Worm (Caenorhabditis elegans) whole organism, L1 larva: Measurements from ENCODE around the gene Y55F3BR.1.

Source experiments
- C16A3.4 ChIP-seq: fragments of 150-350 bp; optimal IDR thresholded peaks from 2 replicates; lab custom pipeline; 2014; ENCODE audit warnings: missing biosample characterization, missing genetic modification characterization
- F16B12.6 ChIP-seq: fragments of 150-350 bp; optimal IDR thresholded peaks from 2 replicates; lab custom pipeline; 2014; ENCODE audit warnings: missing biosample characterization, missing genetic modification characterization
- Y116A8C.19 ChIP-seq: sonication (generic microtip); optimal IDR thresholded peaks from 2 replicates; lab custom pipeline; 2016; ENCODE audit warnings: missing compliant biosample characterization, missing genetic modification characterization, borderline replicate concordance
- alr-1 ChIP-seq: fragments of 200-800 bp; sonication (Bioruptor generic); optimal IDR thresholded peaks from 2 replicates; lab custom pipeline; 2018; ENCODE audit warnings: borderline replicate concordance, mild to moderate bottlenecking, missing genetic modification characterization, missing compliant biosample characterization
- aly-2 ChIP-seq: fragments of 150-350 bp; optimal IDR thresholded peaks from 2 replicates; lab custom pipeline; 2014; ENCODE audit warnings: missing biosample characterization, missing genetic modification characterization
- ama-1 ChIP-seq: fragments of 150-350 bp; optimal IDR thresholded peaks from 2 replicates; lab custom pipeline; 2014
- blmp-1 ChIP-seq: fragments of 150-350 bp; optimal IDR thresholded peaks from 2 replicates; lab custom pipeline; 2014; ENCODE audit warnings: missing biosample characterization, missing genetic modification characterization
- ceh-82 ChIP-seq, 3 experiments: fragments of 150-350 bp in 1 of 3; sonication (generic microtip) in 2 of 3; optimal IDR thresholded peaks; 2 replicates each; lab custom pipeline; 2014 to 2017; ENCODE audit warnings: missing biosample characterization in 3 of 3, missing genetic modification characterization in 3 of 3
- ceh-88 ChIP-seq: fragments of 200-800 bp; sonication (Bioruptor generic); IDR thresholded peaks from 2 replicates; pipeline ENCODE4 v1.3.6; 2022; ENCODE audit warnings: missing genetic modification characterization, missing compliant biosample characterization
- ces-1 ChIP-seq: fragments of 150-350 bp; optimal IDR thresholded peaks from 2 replicates; lab custom pipeline; 2014; ENCODE audit warnings: missing biosample characterization, missing genetic modification reagents, missing genetic modification characterization
- dpl-1 ChIP-seq, 3 experiments: fragments of 150-350 bp in 2 of 3; sonication (generic microtip) in 1 of 3; optimal IDR thresholded peaks; 2 replicates each; lab custom pipeline; 2014 to 2017; ENCODE audit warnings: missing biosample characterization in 3 of 3, missing genetic modification characterization in 3 of 3, missing genetic modification reagents in 3 of 3
- efl-3 ChIP-seq: fragments of 200-800 bp; sonication (Bioruptor generic); optimal IDR thresholded peaks from 2 replicates; lab custom pipeline; 2018; ENCODE audit warnings: mild to moderate bottlenecking, missing genetic modification characterization, missing compliant biosample characterization
- egl-13 ChIP-seq: sonication (generic microtip); optimal IDR thresholded peaks from 2 replicates; lab custom pipeline; 2016; ENCODE audit warnings: missing genotype, missing genetic modification reagents, missing genetic modification characterization, missing compliant biosample characterization
- elt-2 ChIP-seq: sonication (generic microtip); optimal IDR thresholded peaks from 2 replicates; lab custom pipeline; 2016; ENCODE audit warnings: missing genetic modification characterization, mild to moderate bottlenecking, inconsistent platforms, missing compliant biosample characterization, missing genetic modification reagents
- elt-3 ChIP-seq, 6 experiments: fragments of 150-350 bp in 1 of 6; sonication (generic microtip); optimal IDR thresholded peaks; 2 replicates each; lab custom pipeline; 2017 to 2018; ENCODE audit warnings: missing biosample characterization in 6 of 6, missing genetic modification characterization in 6 of 6, inconsistent platforms in 1 of 6
- ets-5 ChIP-seq: fragments of 200-800 bp; sonication (Bioruptor generic); IDR thresholded peaks from 2 replicates; pipeline ENCODE4 v1.3.6; 2022; ENCODE audit warnings: missing genetic modification characterization, missing compliant biosample characterization
- fkh-10 ChIP-seq: sonication (generic microtip); optimal IDR thresholded peaks from 2 replicates; lab custom pipeline; 2017; ENCODE audit warnings: missing biosample characterization, missing genetic modification reagents, missing genetic modification characterization
- fkh-8 ChIP-seq: sonication (generic microtip); optimal IDR thresholded peaks from 2 replicates; lab custom pipeline; 2016; ENCODE audit warnings: mild to moderate bottlenecking, missing genetic modification characterization, missing compliant biosample characterization
- fos-1 ChIP-seq: fragments of 150-350 bp; optimal IDR thresholded peaks from 2 replicates; lab custom pipeline; 2014; ENCODE audit warnings: missing biosample characterization, missing genetic modification characterization
- grh-1 ChIP-seq: fragments of 200-800 bp; sonication (Bioruptor generic); IDR thresholded peaks from 2 replicates; pipeline ENCODE4 v1.3.6; 2022; ENCODE audit warnings: missing genetic modification reagents, missing genetic modification characterization, missing compliant biosample characterization
- hpl-2 ChIP-seq: fragments of 150-350 bp; optimal IDR thresholded peaks from 2 replicates; lab custom pipeline; 2014; ENCODE audit warnings: missing biosample characterization, missing genetic modification reagents, missing genetic modification characterization
- irx-1 ChIP-seq: sonication (generic microtip); optimal IDR thresholded peaks from 2 replicates; lab custom pipeline; 2016; ENCODE audit warnings: missing genetic modification characterization, missing compliant biosample characterization
- isw-1 ChIP-seq: fragments of 200-800 bp; sonication (Bioruptor generic); IDR thresholded peaks from 2 replicates; pipeline ENCODE4 v1.3.6; 2022; ENCODE audit warnings: missing genetic modification characterization, missing compliant biosample characterization
- lin-13 ChIP-seq: fragments of 150-350 bp; optimal IDR thresholded peaks from 2 replicates; lab custom pipeline; 2014; ENCODE audit warnings: missing biosample characterization, missing genetic modification reagents, missing genetic modification characterization
- lin-14 ChIP-seq: fragments of 200-800 bp; sonication (Bioruptor generic); optimal IDR thresholded peaks from 2 replicates; lab custom pipeline; 2018; ENCODE audit warnings: mild to moderate bottlenecking, missing genetic modification characterization, moderate library complexity, missing compliant biosample characterization
- lin-15B ChIP-seq: fragments of 150-350 bp; sonication (generic microtip); optimal IDR thresholded peaks from 3 replicates; lab custom pipeline; 2014; ENCODE audit warnings: missing biosample characterization, missing genetic modification characterization
- lin-39 ChIP-seq: fragments of 150-350 bp; optimal IDR thresholded peaks from 2 replicates; lab custom pipeline; 2014; ENCODE audit warnings: missing biosample characterization, missing genetic modification reagents, missing genetic modification characterization
- mab-9 ChIP-seq: fragments of 200-800 bp; sonication (Bioruptor generic); IDR thresholded peaks from 2 replicates; pipeline ENCODE4 v1.3.6; 2022; ENCODE audit warnings: missing genetic modification reagents, missing genetic modification characterization, missing compliant biosample characterization
- mdl-1 ChIP-seq, 2 experiments: fragments of 150-350 bp; optimal IDR thresholded peaks; 2 replicates each; lab custom pipeline; 2014 to 2017; ENCODE audit warnings: missing biosample characterization in 2 of 2, missing genetic modification characterization in 2 of 2, inconsistent platforms in 1 of 2
- mef-2 ChIP-seq: fragments of 150-350 bp; optimal IDR thresholded peaks from 2 replicates; lab custom pipeline; 2014; ENCODE audit warnings: missing biosample characterization, missing genetic modification characterization
- mep-1 ChIP-seq: fragments of 150-350 bp; optimal IDR thresholded peaks from 2 replicates; lab custom pipeline; 2014; ENCODE audit warnings: missing biosample characterization, missing genetic modification characterization
- nhr-19 ChIP-seq: fragments of 200-800 bp; sonication (Bioruptor generic); conservative IDR thresholded peaks from 2 replicates; pipeline ENCODE4 v1.3.6; 2022; ENCODE audit warnings: missing genetic modification characterization, missing compliant biosample characterization
- nhr-20 ChIP-seq: sonication (generic microtip); optimal IDR thresholded peaks from 2 replicates; lab custom pipeline; 2016; ENCODE audit warnings: mild to moderate bottlenecking, missing genetic modification characterization, missing compliant biosample characterization
- nhr-47 ChIP-seq: sonication (generic microtip); optimal IDR thresholded peaks from 2 replicates; lab custom pipeline; 2016; ENCODE audit warnings: mild to moderate bottlenecking, missing genetic modification characterization, moderate library complexity, missing compliant biosample characterization
- nhr-71 ChIP-seq: sonication (generic microtip); optimal IDR thresholded peaks from 2 replicates; lab custom pipeline; 2016; ENCODE audit warnings: mild to moderate bottlenecking, missing genetic modification characterization, moderate library complexity, missing compliant biosample characterization
- nhr-76 ChIP-seq: sonication (generic microtip); optimal IDR thresholded peaks from 2 replicates; lab custom pipeline; 2017; ENCODE audit warnings: missing biosample characterization, missing genetic modification characterization
- nhr-77 ChIP-seq: fragments of 150-350 bp; optimal IDR thresholded peaks from 2 replicates; lab custom pipeline; 2014; ENCODE audit warnings: missing biosample characterization, missing genetic modification characterization
- pax-3 ChIP-seq: fragments of 200-800 bp; sonication (Bioruptor generic); optimal IDR thresholded peaks from 2 replicates; lab custom pipeline; 2018; ENCODE audit warnings: mild to moderate bottlenecking, missing genetic modification characterization, moderate library complexity, missing compliant biosample characterization
- pqm-1 ChIP-seq: sonication (generic microtip); optimal IDR thresholded peaks from 3 replicates; lab custom pipeline; 2017; ENCODE audit warnings: missing biosample characterization, missing genetic modification characterization
- skn-1 ChIP-seq: fragments of 150-350 bp; optimal IDR thresholded peaks from 2 replicates; lab custom pipeline; 2014; ENCODE audit warnings: missing biosample characterization, missing genetic modification characterization
- sox-4 ChIP-seq: sonication (generic microtip); optimal IDR thresholded peaks from 2 replicates; lab custom pipeline; 2016; ENCODE audit warnings: missing genetic modification characterization, missing compliant biosample characterization
- tbx-2 ChIP-seq: sonication (generic microtip); optimal IDR thresholded peaks from 2 replicates; lab custom pipeline; 2016; ENCODE audit warnings: missing genetic modification characterization, missing compliant biosample characterization
- unc-30 ChIP-seq: sonication (generic microtip); optimal IDR thresholded peaks from 2 replicates; lab custom pipeline; 2017; ENCODE audit warnings: missing biosample characterization, missing genetic modification characterization
- unc-86 ChIP-seq: sonication (generic microtip); optimal IDR thresholded peaks from 2 replicates; lab custom pipeline; 2016; ENCODE audit warnings: missing genetic modification characterization, missing compliant biosample characterization
- vab-15 ChIP-seq: sonication (generic microtip); optimal IDR thresholded peaks from 2 replicates; lab custom pipeline; 2017; ENCODE audit warnings: missing genotype, mild to moderate bottlenecking, missing genetic modification characterization, missing compliant biosample characterization
- zag-1 ChIP-seq: fragments of 150-350 bp; optimal IDR thresholded peaks from 2 replicates; lab custom pipeline; 2014; ENCODE audit warnings: missing biosample characterization, missing genetic modification characterization
- zip-4 ChIP-seq: fragments of 200-800 bp; sonication (Bioruptor generic); optimal IDR thresholded peaks from 2 replicates; lab custom pipeline; 2018; ENCODE audit warnings: mild to moderate bottlenecking, missing genetic modification characterization, moderate library complexity, missing compliant biosample characterization
- ztf-11 ChIP-seq, 2 experiments: sonication (generic microtip); optimal IDR thresholded peaks; 2 replicates each; lab custom pipeline; 2016 to 2017; ENCODE audit warnings: missing genetic modification characterization in 2 of 2, missing biosample characterization in 1 of 2, missing compliant biosample characterization in 1 of 2
- ztf-4 ChIP-seq: fragments of 150-350 bp; optimal IDR thresholded peaks from 2 replicates; lab custom pipeline; 2014; ENCODE audit warnings: missing biosample characterization, missing genetic modification characterization

Gene Y55F3BR.1

DNA sequence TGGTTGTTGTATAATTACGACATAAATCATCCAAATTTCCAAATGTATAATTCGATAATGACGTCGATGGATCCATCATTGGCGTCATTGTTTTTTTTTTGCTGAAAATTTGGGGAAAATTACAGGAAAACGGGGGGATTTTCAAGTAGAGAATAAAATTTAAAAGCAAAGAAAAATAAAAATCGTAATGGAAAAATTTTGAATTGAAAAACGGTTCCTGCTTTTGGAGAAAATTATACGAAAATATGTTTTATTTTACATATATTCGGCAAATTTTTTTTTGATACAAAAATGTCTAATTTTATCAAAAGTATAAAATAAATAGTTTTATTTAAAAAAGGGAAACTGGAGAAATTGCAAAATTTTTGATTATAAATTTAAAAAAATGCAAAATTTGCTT lies 49.7 kb upstream of the Y55F3BR.1 start, which contains the start of gene zipt-15:
Gene zipt-15 (minus strand): TSS at position 101 of the 400 bp plus-strand sequence.
- no peak for TF ChIP-seq hpl-2 (GFP tag; lab: Kevin White, UChicago)
- TF ChIP-seq ceh-82 (tag; optimal IDR thresholded peaks at IDR 0.05; lab: Kevin White, UChicago), result no peak
- no peak for TF ChIP-seq vab-15 (tag; lab: Kevin White, UChicago)
- no peak for TF ChIP-seq pax-3 (tag; lab: Kevin White, UChicago)
- TF ChIP-seq lin-39 (tag; lab: Kevin White, UChicago), result no peak
- no peak for TF ChIP-seq mef-2 (tag; lab: Kevin White, UChicago)
- no peak for TF ChIP-seq sox-4 (tag; lab: Kevin White, UChicago)
- no peak for TF ChIP-seq alr-1 (tag; lab: Kevin White, UChicago)
- TF ChIP-seq ztf-4, result no peak
- TF ChIP-seq Y116A8C.19 (tag; lab: Kevin White, UChicago), result no peak
- no peak for TF ChIP-seq ceh-88 (GFP tag; lab: Robert Waterston, UW)
- no peak for TF ChIP-seq isw-1 (GFP tag; lab: Robert Waterston, UW)
- TF ChIP-seq mab-9 (GFP tag; lab: Robert Waterston, UW), result no peak
- TF ChIP-seq pqm-1 (tag; lab: Kevin White, UChicago), result no peak
- no peak for TF ChIP-seq tbx-2 (tag; lab: Kevin White, UChicago)
- TF ChIP-seq nhr-19 (GFP tag; lab: Robert Waterston, UW), result no peak
- no peak for TF ChIP-seq lin-14 (GFP tag; lab: Kevin White, UChicago)
- TF ChIP-seq egl-13 (tag; lab: Kevin White, UChicago), result no peak
- no peak for TF ChIP-seq fkh-8 (tag; lab: Kevin White, UChicago)
- TF ChIP-seq nhr-20 (tag; lab: Kevin White, UChicago), result no peak

DNA sequence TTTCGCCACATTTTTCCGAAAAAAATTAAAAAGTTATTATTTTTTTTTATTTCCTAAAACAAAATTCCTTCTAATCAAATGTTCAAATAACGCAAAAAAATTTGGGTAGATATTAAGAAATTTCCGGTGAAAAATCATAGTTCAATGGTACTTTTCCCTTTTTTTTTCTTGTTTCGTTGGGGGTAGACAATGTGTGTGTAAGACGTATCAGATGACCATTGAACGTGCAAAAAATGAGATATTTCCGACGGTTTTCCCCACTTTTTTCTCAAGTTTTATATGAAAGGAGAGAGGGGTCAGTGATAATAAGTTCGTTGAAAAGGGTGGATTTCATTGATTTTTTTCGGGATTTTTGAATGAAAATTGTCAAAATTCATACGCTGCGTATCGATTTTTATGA lies 48.4 kb upstream of the Y55F3BR.1 start:
- TF ChIP-seq elt-3 (tag; optimal IDR thresholded peaks at IDR 0.05; lab: Kevin White, UChicago) (peak in 1 of 6 experiments; percentile 44), blmp-1 (peak; percentile 88), aly-2 (tag; lab: Kevin White, UChicago) (no peak), dpl-1 (GFP tag; optimal IDR thresholded peaks at IDR 0.05; lab: Kevin White, UChicago) (no peak)

DNA sequence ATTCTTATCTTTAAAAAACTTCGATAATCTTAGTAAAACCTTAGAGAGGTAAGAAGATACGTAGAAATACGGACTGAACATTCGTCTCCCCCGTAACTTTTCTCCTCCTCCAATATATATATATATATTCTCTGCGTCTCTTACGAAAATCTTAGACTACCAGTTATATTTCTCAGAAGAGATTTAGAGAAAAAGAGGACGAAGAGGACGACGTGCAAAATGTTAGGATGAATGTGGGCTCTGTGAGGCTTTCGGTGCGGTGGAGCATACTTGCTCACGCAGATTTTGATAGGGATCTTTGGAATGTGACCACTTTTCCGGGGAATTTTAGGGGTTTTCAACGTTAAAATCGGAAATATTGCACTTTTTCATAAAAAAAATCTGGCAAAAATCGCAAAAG lies 46.2 kb upstream of the Y55F3BR.1 start:
- TF ChIP-seq zip-4 (GFP tag; lab: Kevin White, UChicago) (no peak), zag-1 (tag; lab: Kevin White, UChicago) (peak; percentile 29), ets-5 (no peak), nhr-71 (tag; lab: Kevin White, UChicago) (peak; percentile 85), efl-3 (GFP tag; lab: Kevin White, UChicago) (no peak), fkh-10 (GFP tag; lab: Kevin White, UChicago) (peak; percentile 50), nhr-47 (peak; percentile 80), aly-2 (tag; lab: Kevin White, UChicago) (peak; percentile 40), skn-1 (tag; lab: Kevin White, UChicago) (peak; percentile 48), ztf-11 (tag; optimal IDR thresholded peaks at IDR 0.05; lab: Kevin White, UChicago) (no peak), nhr-20 (tag; lab: Kevin White, UChicago) (peak; percentile 56), F16B12.6 (tag; lab: Kevin White, UChicago) (peak; percentile 25), mep-1 (peak; percentile 86), C16A3.4 (peak; percentile 72), nhr-76 (no peak), elt-2 (tag; lab: Kevin White, UChicago) (no peak), tbx-2 (tag; lab: Kevin White, UChicago) (peak; percentile 73), grh-1 (GFP tag; lab: Robert Waterston, UW) (no peak), ces-1 (GFP tag; lab: Kevin White, UChicago) (no peak), unc-86 (peak; percentile 70), lin-15B (tag; lab: Kevin White, UChicago) (peak; percentile 88), unc-30 (no peak), mdl-1 (tag; optimal IDR thresholded peaks at IDR 0.05; lab: Kevin White, UChicago) (peak in 1 of 2 experiments; percentile 3), fos-1 (tag; lab: Kevin White, UChicago) (peak; percentile 78), nhr-77 (tag; lab: Kevin White, UChicago) (no peak), isw-1 (GFP tag; lab: Robert Waterston, UW) (peak; percentile 60), alr-1 (tag; lab: Kevin White, UChicago) (no peak), irx-1 (tag; lab: Kevin White, UChicago) (peak; percentile 43), ama-1 (lab: Kevin White, UChicago) (peak; percentile 27), lin-13 (GFP tag; lab: Kevin White, UChicago) (peak; percentile 48), sox-4 (tag; lab: Kevin White, UChicago) (peak; percentile 45)
